Worm (Caenorhabditis elegans): ENCODE results near the gene bli-5.

Gene bli-5

ce11 chrIII:13455207-13455606 is 25.6 kb upstream of the bli-5 start, which contains the start of gene cua-1:
Gene cua-1 (minus strand): TSS chrIII:13455307.
- TF ChIP-seq him-1 (tag; optimal IDR thresholded peaks at IDR 0.05) (no peak), dao-5 (tag; optimal IDR thresholded peaks at IDR 0.05) (no peak), W03F9.2 (tag; optimal IDR thresholded peaks at IDR 0.05) (no peak)

DNA sequence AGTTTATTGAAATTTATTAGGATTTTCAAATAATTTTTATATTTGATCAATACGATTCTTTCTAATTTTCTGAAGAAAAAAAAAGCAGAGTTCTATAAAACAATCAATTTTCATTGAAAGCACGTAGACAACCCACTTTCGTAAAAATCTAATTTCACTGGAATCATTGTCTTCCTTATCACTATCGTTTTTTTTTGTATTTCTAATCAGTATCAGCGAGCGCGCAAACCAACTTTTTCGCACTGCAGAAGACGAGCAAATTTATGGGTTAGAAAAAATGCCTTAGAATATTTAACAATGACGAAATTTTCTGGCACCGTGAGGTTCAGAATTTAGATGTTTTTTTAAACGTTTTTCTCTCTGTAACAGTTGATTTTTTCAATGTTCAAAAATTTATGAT is 23.3 kb upstream of the bli-5 start:
- TF ChIP-seq him-1 (tag; optimal IDR thresholded peaks at IDR 0.05) (no peak), dao-5 (tag; optimal IDR thresholded peaks at IDR 0.05) (no peak), W03F9.2 (tag; optimal IDR thresholded peaks at IDR 0.05) (no peak)

ce11 chrIII:13439415-13439814 is 9.8 kb upstream of the bli-5 start, which contains the start of gene ciao-2B:
Gene ciao-2B (minus strand): TSS chrIII:13439544.
- no peak for TF ChIP-seq dao-5 (tag; optimal IDR thresholded peaks at IDR 0.05)
- TF ChIP-seq him-1 (tag; optimal IDR thresholded peaks at IDR 0.05), result no peak
- no peak for TF ChIP-seq W03F9.2 (tag; optimal IDR thresholded peaks at IDR 0.05)

- no peak for TF ChIP-seq dao-5 (tag; optimal IDR thresholded peaks at IDR 0.05)
- TF ChIP-seq him-1 (tag; optimal IDR thresholded peaks at IDR 0.05), result no peak
- TF ChIP-seq W03F9.2 (tag; optimal IDR thresholded peaks at IDR 0.05), result no peak
Observed at ce11 chrIII:13436843-13437242, 7.3 kb upstream of the bli-5 start, which contains the start of gene F45G2.9. Gene F45G2.9 (minus strand): TSS chrIII:13436943.

ce11 chrIII:13435570-13435969 is 6.0 kb upstream of the bli-5 start, which contains the start of gene F45G2.8:
Gene F45G2.8 (minus strand): TSS chrIII:13435670.
- TF ChIP-seq dao-5 (tag; optimal IDR thresholded peaks at IDR 0.05) (no peak), him-1 (tag; optimal IDR thresholded peaks at IDR 0.05) (no peak), W03F9.2 (tag; optimal IDR thresholded peaks at IDR 0.05) (no peak)

DNA sequence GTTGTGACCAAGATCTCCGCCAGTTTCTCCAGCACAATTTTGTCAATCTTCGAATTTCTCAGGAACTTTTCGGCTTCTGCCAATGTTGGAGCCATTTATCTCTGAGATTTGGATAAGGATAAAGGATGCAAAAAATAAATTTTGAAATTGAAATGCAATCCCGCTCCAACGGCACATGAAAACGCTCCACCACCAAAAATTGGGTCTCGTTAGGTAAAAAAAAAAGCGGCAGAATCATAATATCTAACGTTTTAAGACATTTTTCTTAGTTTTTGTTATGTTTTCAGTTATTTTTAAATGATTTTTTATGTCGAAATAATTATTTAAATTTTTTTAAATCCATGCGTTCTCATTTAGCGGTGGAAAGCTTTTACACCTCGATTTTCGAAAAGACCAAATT is 4.8 kb upstream of the bli-5 start, which contains the start of gene F45G2.7:
TSS of gene F45G2.7 (minus strand) at position 101 of the 400 bp plus-strand sequence.
- no peak for TF ChIP-seq dao-5 (tag; optimal IDR thresholded peaks at IDR 0.05)
- no peak for TF ChIP-seq him-1 (tag; optimal IDR thresholded peaks at IDR 0.05)
- TF ChIP-seq W03F9.2 (tag; optimal IDR thresholded peaks at IDR 0.05), result no peak

- TF ChIP-seq dao-5 (tag; optimal IDR thresholded peaks at IDR 0.05) (no peak), him-1 (tag; optimal IDR thresholded peaks at IDR 0.05) (no peak), W03F9.2 (tag; optimal IDR thresholded peaks at IDR 0.05) (no peak)
Observed at ce11 chrIII:13430162-13430561, 594 bp upstream of the bli-5 start, which contains the start of gene trf-1. Gene trf-1 (plus strand): TSS chrIII:13430462.

ce11 chrIII:13427817-13428216 is 1.8 kb downstream of the bli-5 start:
- no peak for TF ChIP-seq him-1 (tag; optimal IDR thresholded peaks at IDR 0.05)
- no peak for TF ChIP-seq W03F9.2 (tag; optimal IDR thresholded peaks at IDR 0.05)
- no peak for TF ChIP-seq dao-5 (tag; optimal IDR thresholded peaks at IDR 0.05)

DNA sequence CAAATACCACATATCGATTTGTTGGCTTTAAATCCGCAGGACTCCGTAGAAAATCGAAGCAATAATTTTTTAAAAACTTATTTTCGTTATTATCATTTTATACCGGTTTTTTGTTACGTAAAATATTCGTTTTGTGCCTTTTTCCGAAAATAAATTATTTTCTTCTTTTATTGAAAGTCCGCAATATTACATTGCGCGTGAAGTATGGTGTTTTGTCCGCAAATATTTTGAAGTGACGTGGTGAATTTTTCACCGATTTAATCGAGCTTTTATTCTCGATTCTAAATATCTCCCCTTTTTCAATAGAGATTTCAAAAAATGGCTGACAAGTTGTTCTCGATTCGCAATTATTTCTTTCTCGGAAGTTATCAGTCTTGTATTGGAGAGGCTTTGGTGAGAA is 3.5 kb downstream of the bli-5 start, which contains the start of gene cope-1:
TSS of gene cope-1 (plus strand) at position 229 of the 400 bp plus-strand sequence.
- TF ChIP-seq him-1 (tag; optimal IDR thresholded peaks at IDR 0.05), result no peak
- no peak for TF ChIP-seq W03F9.2 (tag; optimal IDR thresholded peaks at IDR 0.05)
- no peak for TF ChIP-seq dao-5 (tag; optimal IDR thresholded peaks at IDR 0.05)

ce11 chrIII:13423414-13423813 is 6.2 kb downstream of the bli-5 start, which contains the start of gene exo-1:
Gene exo-1 (plus strand): TSS chrIII:13423514.
- TF ChIP-seq him-1 (tag; optimal IDR thresholded peaks at IDR 0.05), result no peak
- peak; percentile 87 for TF ChIP-seq W03F9.2 (tag; optimal IDR thresholded peaks at IDR 0.05)

- TF ChIP-seq him-1 (tag; optimal IDR thresholded peaks at IDR 0.05) (no peak), dao-5 (tag; optimal IDR thresholded peaks at IDR 0.05) (no peak), W03F9.2 (tag; optimal IDR thresholded peaks at IDR 0.05) (no peak)
Observed at ce11 chrIII:13418975-13419374, 10.6 kb downstream of the bli-5 start.

DNA sequence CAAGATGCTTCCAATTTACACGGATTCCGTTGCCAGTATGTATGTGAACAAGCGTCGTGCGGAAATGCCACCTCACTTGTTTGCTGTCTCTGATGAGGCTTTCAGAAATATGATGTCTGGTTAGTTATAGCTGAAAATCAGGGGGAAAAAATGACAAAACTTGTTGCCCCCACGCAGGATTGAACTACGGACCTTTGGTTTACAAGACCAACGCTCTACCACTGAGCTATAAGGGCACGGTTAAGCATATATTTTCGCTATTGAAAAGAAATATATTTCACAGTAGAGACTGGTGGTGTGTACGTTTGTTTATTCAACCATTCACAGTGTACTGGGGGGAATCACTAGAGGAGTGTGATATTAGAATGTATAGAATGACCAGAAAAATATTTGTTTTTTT is 18.4 kb downstream of the bli-5 start:
- TF ChIP-seq dao-5 (tag; optimal IDR thresholded peaks at IDR 0.05), result no peak
- TF ChIP-seq him-1 (tag; optimal IDR thresholded peaks at IDR 0.05), result no peak

DNA sequence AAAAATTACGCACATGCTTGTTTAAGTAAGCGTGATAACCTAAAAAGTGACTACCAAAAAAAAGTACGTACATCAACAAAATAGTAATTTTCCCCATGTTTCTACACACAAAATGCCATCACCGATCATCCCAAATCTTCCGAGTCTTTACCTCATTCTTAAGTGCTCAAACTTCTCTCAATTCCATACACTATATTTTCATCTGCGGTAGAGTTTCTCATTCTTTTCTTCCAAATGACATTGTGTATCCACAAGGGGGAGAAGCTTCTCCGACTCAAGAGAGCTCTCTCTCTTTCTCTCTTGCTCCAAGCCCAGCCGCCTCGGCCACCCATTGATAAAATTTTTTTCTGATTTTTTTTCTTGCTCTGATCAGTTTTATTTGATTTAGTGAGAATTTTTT is 20.1 kb downstream of the bli-5 start, which contains the start of gene myo-6:
TSS of gene myo-6 (plus strand) at position 301 of the 400 bp plus-strand sequence.
- TF ChIP-seq W03F9.2 (tag; optimal IDR thresholded peaks at IDR 0.05) (no peak), him-1 (tag; optimal IDR thresholded peaks at IDR 0.05) (no peak), dao-5 (tag; optimal IDR thresholded peaks at IDR 0.05) (no peak)

DNA sequence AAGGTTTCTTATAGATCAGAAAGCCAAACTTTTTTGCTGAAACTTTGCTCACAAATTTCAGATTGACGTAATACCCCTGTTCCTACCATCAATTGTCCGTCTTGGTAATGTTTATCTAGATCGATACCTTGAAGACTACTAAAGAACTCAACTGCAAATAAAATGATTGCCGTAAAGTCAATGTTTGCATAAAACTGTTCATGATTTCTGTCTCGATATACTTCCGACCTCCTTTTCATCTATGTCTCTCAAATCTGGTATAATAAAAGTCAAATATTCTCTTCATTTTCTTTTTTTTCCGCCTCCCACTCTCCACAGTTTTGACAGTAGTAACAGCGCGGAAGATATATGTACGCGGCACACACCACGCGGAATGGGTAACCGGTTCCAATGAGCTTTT is 24.1 kb downstream of the bli-5 start, which contains the start of gene nas-1:
TSS of gene nas-1 (plus strand) at position 301 of the 400 bp plus-strand sequence.
- no peak for TF ChIP-seq W03F9.2 (tag; optimal IDR thresholded peaks at IDR 0.05)
- no peak for TF ChIP-seq him-1 (tag; optimal IDR thresholded peaks at IDR 0.05)
- no peak for TF ChIP-seq dao-5 (tag; optimal IDR thresholded peaks at IDR 0.05)

DNA sequence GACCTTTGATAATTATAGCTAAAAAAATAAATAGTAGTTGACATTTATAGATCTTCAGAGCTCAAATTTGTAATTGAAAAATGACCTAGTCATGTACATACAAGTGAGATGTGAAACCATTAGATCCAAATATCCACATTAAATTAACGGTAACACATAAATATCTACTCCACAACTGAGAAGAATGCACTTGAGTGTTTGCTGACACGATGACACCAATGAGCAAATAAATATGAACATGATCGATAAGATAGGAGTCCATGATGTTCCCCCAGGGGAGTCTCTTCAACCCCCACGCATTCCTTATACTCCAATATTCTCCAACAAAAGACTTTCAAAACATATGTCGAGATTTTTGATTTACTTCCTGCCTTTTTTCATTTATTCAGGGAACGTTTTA is 25.1 kb downstream of the bli-5 start, which contains the start of gene ttr-52:
TSS of gene ttr-52 (plus strand) at position 301 of the 400 bp plus-strand sequence.
- TF ChIP-seq W03F9.2 (tag; optimal IDR thresholded peaks at IDR 0.05) (no peak), him-1 (tag; optimal IDR thresholded peaks at IDR 0.05) (no peak)

All from whole organism, L4/young adult.